Worm (Caenorhabditis elegans) whole organism, mixed stage, embryonic: Measurements from ENCODE around the gene F26G1.9.

ENCODE experiments used
- bed-3 ChIP-seq: fragments of 200-800 bp; sonication (Bioruptor generic); optimal IDR thresholded peaks from 3 replicates; lab custom pipeline; 2018; ENCODE audit warnings: mild to moderate bottlenecking, missing genetic modification characterization, moderate library complexity, missing compliant biosample characterization
- blmp-1 ChIP-seq: fragments of 150-350 bp; optimal IDR thresholded peaks from 2 replicates; lab custom pipeline; 2014; ENCODE audit warnings: missing biosample characterization, missing genetic modification characterization
- ceh-43 ChIP-seq: fragments of 200-800 bp; sonication (Bioruptor generic); optimal IDR thresholded peaks from 2 replicates; lab custom pipeline; 2018; ENCODE audit warnings: mild to moderate bottlenecking, missing genetic modification characterization, moderate library complexity, missing compliant biosample characterization
- ceh-83 ChIP-seq: fragments of 200-800 bp; sonication (Bioruptor generic); optimal IDR thresholded peaks from 2 replicates; lab custom pipeline; 2018; ENCODE audit warnings: mild to moderate bottlenecking, missing genetic modification characterization, missing compliant biosample characterization
- ces-1 ChIP-seq: fragments of 150-350 bp; optimal IDR thresholded peaks from 2 replicates; lab custom pipeline; 2014; ENCODE audit warnings: missing biosample characterization, missing genetic modification reagents, missing genetic modification characterization
- drap-1 ChIP-seq: fragments of 200-800 bp; sonication (Bioruptor generic); optimal IDR thresholded peaks from 3 replicates; lab custom pipeline; 2018; ENCODE audit warnings: mild to moderate bottlenecking, missing genetic modification characterization, missing compliant biosample characterization
- elt-1 ChIP-seq: sonication (generic microtip); optimal IDR thresholded peaks from 2 replicates; lab custom pipeline; 2017; ENCODE audit warnings: missing genetic modification characterization, mild to moderate bottlenecking, missing compliant biosample characterization, antibody characterized with exemption, moderate library complexity, borderline replicate concordance; ENCODE audit not compliant: insufficient read depth
- elt-3 ChIP-seq: fragments of 150-350 bp; optimal IDR thresholded peaks from 2 replicates; lab custom pipeline; 2014; ENCODE audit warnings: missing biosample characterization, missing genetic modification characterization
- flh-1 ChIP-seq: fragments of 200-800 bp; sonication (Bioruptor generic); optimal IDR thresholded peaks from 2 replicates; lab custom pipeline; 2018; ENCODE audit warnings: mild to moderate bottlenecking, missing genetic modification characterization, moderate library complexity, missing compliant biosample characterization
- hlh-1 ChIP-seq: fragments of 150-350 bp; optimal IDR thresholded peaks from 2 replicates; lab custom pipeline; 2014; ENCODE audit warnings: missing biosample characterization, missing genetic modification reagents, missing genetic modification characterization
- lin-13 ChIP-seq: fragments of 150-350 bp; optimal IDR thresholded peaks from 2 replicates; lab custom pipeline; 2014; ENCODE audit warnings: missing biosample characterization, missing genetic modification characterization
- lin-32 ChIP-seq: fragments of 200-800 bp; sonication (Bioruptor generic); optimal IDR thresholded peaks from 2 replicates; lab custom pipeline; 2018; ENCODE audit warnings: mild to moderate bottlenecking, missing genetic modification characterization, missing compliant biosample characterization
- lsy-2 ChIP-seq: fragments of 150-350 bp; optimal IDR thresholded peaks from 2 replicates; lab custom pipeline; 2014; ENCODE audit warnings: missing biosample characterization, missing genetic modification characterization
- mab-5 ChIP-seq: fragments of 150-350 bp; optimal IDR thresholded peaks from 2 replicates; lab custom pipeline; 2014; ENCODE audit warnings: missing biosample characterization, missing genetic modification characterization
- mep-1 ChIP-seq: fragments of 150-350 bp; optimal IDR thresholded peaks from 2 replicates; lab custom pipeline; 2017; ENCODE audit warnings: missing biosample characterization, missing genetic modification reagents, missing genetic modification characterization, inconsistent platforms
- mls-2 ChIP-seq: sonication (generic microtip); optimal IDR thresholded peaks from 2 replicates; lab custom pipeline; 2016; ENCODE audit warnings: mild to moderate bottlenecking, missing genetic modification characterization, moderate library complexity, missing compliant biosample characterization
- nhr-12 ChIP-seq: fragments of 150-350 bp; optimal IDR thresholded peaks from 2 replicates; lab custom pipeline; 2014; ENCODE audit warnings: missing biosample characterization, missing genetic modification characterization
- nhr-237 ChIP-seq: fragments of 150-350 bp; optimal IDR thresholded peaks from 2 replicates; lab custom pipeline; 2014; ENCODE audit warnings: missing biosample characterization, missing genetic modification characterization
- nhr-28 ChIP-seq: fragments of 150-350 bp; optimal IDR thresholded peaks from 2 replicates; lab custom pipeline; 2014; ENCODE audit warnings: missing biosample characterization, missing genetic modification characterization
- nhr-76 ChIP-seq: sonication (generic microtip); optimal IDR thresholded peaks from 2 replicates; lab custom pipeline; 2017; ENCODE audit warnings: missing biosample characterization, missing genetic modification characterization
- pha-4 ChIP-seq: fragments of 150-350 bp; optimal IDR thresholded peaks from 2 replicates; lab custom pipeline; 2018; ENCODE audit warnings: missing biosample characterization, missing genetic modification reagents, missing genetic modification characterization
- sem-2 ChIP-seq: fragments of 200-800 bp; sonication (Bioruptor generic); optimal IDR thresholded peaks from 2 replicates; lab custom pipeline; 2018; ENCODE audit warnings: mild to moderate bottlenecking, missing genetic modification characterization, missing compliant biosample characterization
- snpc-4 ChIP-seq: fragments of 150-350 bp; optimal IDR thresholded peaks from 2 replicates; lab custom pipeline; 2014; ENCODE audit warnings: missing biosample characterization, missing genetic modification characterization
- sptf-1 ChIP-seq: sonication (generic microtip); optimal IDR thresholded peaks from 2 replicates; lab custom pipeline; 2017; ENCODE audit warnings: mild to moderate bottlenecking, missing genetic modification characterization, moderate library complexity, missing compliant biosample characterization
- tbx-8 ChIP-seq: fragments of 200-800 bp; sonication (Bioruptor generic); optimal IDR thresholded peaks from 2 replicates; lab custom pipeline; 2018; ENCODE audit warnings: mild to moderate bottlenecking, missing genetic modification characterization, moderate library complexity, missing compliant biosample characterization
- unc-120 ChIP-seq: sonication (generic microtip); optimal IDR thresholded peaks from 2 replicates; lab custom pipeline; 2017; ENCODE audit warnings: missing genetic modification characterization, missing compliant biosample characterization; ENCODE audit not compliant: poor library complexity, severe bottlenecking
- unc-39 ChIP-seq: fragments of 150-350 bp; optimal IDR thresholded peaks from 2 replicates; lab custom pipeline; 2014; ENCODE audit warnings: missing biosample characterization, missing genetic modification characterization
- unc-62 ChIP-seq: fragments of 150-350 bp; optimal IDR thresholded peaks from 2 replicates; lab custom pipeline; 2014; ENCODE audit warnings: missing biosample characterization, missing genetic modification reagents, missing genetic modification characterization
- zip-8 ChIP-seq: fragments of 150-350 bp; optimal IDR thresholded peaks from 2 replicates; lab custom pipeline; 2014; ENCODE audit warnings: missing biosample characterization, missing genetic modification characterization
- ztf-11 ChIP-seq: fragments of 150-350 bp; optimal IDR thresholded peaks from 2 replicates; lab custom pipeline; 2014; ENCODE audit warnings: missing biosample characterization, missing genetic modification characterization

Gene F26G1.9

ce11 chrII:4755654-4756053 is 18.1 kb downstream of the F26G1.9 start:
- TF ChIP-seq nhr-76 (tag; lab: Kevin White, UChicago) = no peak
- no peak for TF ChIP-seq pha-4 (tag; lab: Kevin White, UChicago)
- TF ChIP-seq nhr-12 (tag; lab: Kevin White, UChicago) = no peak
- TF ChIP-seq hlh-1 (tag; lab: Kevin White, UChicago) = no peak
- TF ChIP-seq elt-1 (tag; lab: Kevin White, UChicago) = no peak

DNA sequence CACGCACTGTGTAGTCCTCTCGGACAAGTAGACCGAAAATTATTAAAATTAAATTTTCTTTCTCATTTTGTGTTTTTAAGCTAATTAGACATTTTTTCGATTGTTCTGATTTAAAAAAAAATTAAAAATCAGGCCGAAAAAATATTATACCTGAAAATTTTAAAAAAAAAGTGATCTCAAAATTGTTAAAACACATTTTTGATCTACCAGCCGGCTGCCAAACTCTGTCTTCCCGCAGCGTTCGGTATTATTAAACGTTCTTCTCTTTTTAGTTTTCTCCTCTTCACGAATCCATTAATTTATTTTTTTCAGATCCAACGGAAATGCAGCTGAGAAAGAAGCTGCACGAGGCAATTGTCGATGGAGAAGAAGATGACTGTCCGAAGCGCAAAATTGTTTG is 20.7 kb downstream of the F26G1.9 start, which contains the start of gene C27D9.1:
TSS of gene C27D9.1 (plus strand) at position 281 of the 400 bp plus-strand sequence.
- no peak for TF ChIP-seq lsy-2 (tag; lab: Kevin White, UChicago)
- no peak for TF ChIP-seq ceh-43 (GFP tag; lab: Kevin White, UChicago)
- TF ChIP-seq snpc-4 (tag; lab: Kevin White, UChicago) = no peak
- TF ChIP-seq flh-1 = no peak
- TF ChIP-seq elt-1 (tag; lab: Kevin White, UChicago) = no peak
- no peak for TF ChIP-seq ceh-83
- no peak for TF ChIP-seq elt-3 (tag; lab: Kevin White, UChicago)
- TF ChIP-seq nhr-237 (tag; lab: Kevin White, UChicago) = no peak
- TF ChIP-seq blmp-1 = no peak
- no peak for TF ChIP-seq mep-1 (tag; lab: Kevin White, UChicago)
- TF ChIP-seq tbx-8 = no peak
- TF ChIP-seq nhr-28 (tag; lab: Kevin White, UChicago) = no peak
- no peak for TF ChIP-seq nhr-12 (tag; lab: Kevin White, UChicago)
- no peak for TF ChIP-seq zip-8 (tag; lab: Kevin White, UChicago)
- TF ChIP-seq lin-13 (tag; lab: Kevin White, UChicago) = no peak
- no peak for TF ChIP-seq sptf-1 (tag; lab: Kevin White, UChicago)
- no peak for TF ChIP-seq unc-62
- TF ChIP-seq, all 35 proteins: peak for 0

ce11 chrII:4752257-4752728 is 21.5 kb downstream of the F26G1.9 start, which contains the start of gene F41C3.1:
TSS of gene F41C3.1 (plus strand) at chrII:4752307.
- TF ChIP-seq sem-2 (GFP tag; lab: Kevin White, UChicago) (no peak), nhr-12 (tag; lab: Kevin White, UChicago) (no peak), elt-3 (tag; lab: Kevin White, UChicago) (no peak), nhr-76 (tag; lab: Kevin White, UChicago) (no peak), sptf-1 (tag; lab: Kevin White, UChicago) (no peak), unc-62 (no peak), hlh-1 (tag; lab: Kevin White, UChicago) (no peak), drap-1 (no peak), mab-5 (tag; lab: Kevin White, UChicago) (no peak), unc-120 (no peak), lsy-2 (tag; lab: Kevin White, UChicago) (no peak), zip-8 (tag; lab: Kevin White, UChicago) (no peak), blmp-1 (no peak), lin-13 (tag; lab: Kevin White, UChicago) (no peak), tbx-8 (no peak), lin-32 (no peak)

DNA sequence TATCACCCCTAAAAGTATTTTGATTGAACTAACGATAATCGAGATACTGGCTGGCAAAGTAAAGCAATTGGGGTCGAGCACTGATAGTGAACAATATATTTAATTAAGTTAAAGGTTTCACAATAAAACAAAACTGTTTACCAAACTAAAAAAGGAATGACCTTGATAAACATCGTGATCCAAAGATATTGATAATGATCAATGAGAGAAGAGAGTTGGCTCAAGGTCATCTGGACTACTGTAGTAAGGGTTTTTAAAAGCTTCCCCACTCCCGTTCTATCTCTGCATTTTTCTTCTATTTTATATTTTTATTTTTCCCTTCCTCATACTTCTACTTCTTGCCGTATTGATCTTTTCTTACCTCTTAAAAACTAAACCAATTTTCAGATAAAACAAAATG is 24.2 kb downstream of the F26G1.9 start, which contains the start of gene F41C3.2:
TSS of gene F41C3.2 (plus strand) at position 388 of the 400 bp plus-strand sequence.
- TF ChIP-seq hlh-1 (tag; lab: Kevin White, UChicago) = no peak
- TF ChIP-seq unc-120 = no peak
- TF ChIP-seq unc-62 = no peak
- no peak for TF ChIP-seq mab-5 (tag; lab: Kevin White, UChicago)
- TF ChIP-seq nhr-28 (tag; lab: Kevin White, UChicago) = no peak
- no peak for TF ChIP-seq nhr-12 (tag; lab: Kevin White, UChicago)
- no peak for TF ChIP-seq tbx-8
- no peak for TF ChIP-seq mep-1 (tag; lab: Kevin White, UChicago)
- TF ChIP-seq lsy-2 (tag; lab: Kevin White, UChicago) = no peak
- no peak for TF ChIP-seq ceh-83
- TF ChIP-seq sptf-1 (tag; lab: Kevin White, UChicago) = no peak
- no peak for TF ChIP-seq ztf-11 (tag; lab: Kevin White, UChicago)
- no peak for TF ChIP-seq mls-2
- TF ChIP-seq sem-2 (GFP tag; lab: Kevin White, UChicago) = no peak

- TF ChIP-seq nhr-76 (tag; lab: Kevin White, UChicago) = no peak
- no peak for TF ChIP-seq ceh-83
- no peak for TF ChIP-seq ceh-43 (GFP tag; lab: Kevin White, UChicago)
- TF ChIP-seq unc-39 (tag; lab: Kevin White, UChicago) = no peak
- no peak for TF ChIP-seq flh-1
- TF ChIP-seq pha-4 (tag; lab: Kevin White, UChicago) = no peak
- no peak for TF ChIP-seq ces-1
- TF ChIP-seq bed-3 (GFP tag; lab: Kevin White, UChicago) = no peak
These were observed 25.4 kb downstream of the F26G1.9 start for ce11 chrII:4748374-4748773.
